Fruit fly (Drosophila melanogaster) whole organism, embryonic: Measurements from ENCODE around the gene tth.

ENCODE experiments used
- ATbp ChIP-seq: fragments of 200-800 bp; sonication (Bioruptor generic); optimal IDR thresholded peaks from 2 replicates; lab custom pipeline; 2017; ENCODE audit warnings: missing biosample characterization, mild to moderate bottlenecking, missing genetic modification characterization, missing genetic modification reagents
- B-H2 ChIP-seq: fragments of 200-800 bp; sonication (Bioruptor generic); optimal IDR thresholded peaks from 2 replicates; lab custom pipeline; 2018; ENCODE audit warnings: missing biosample characterization, mild to moderate bottlenecking, missing genetic modification characterization
- CG10209 ChIP-seq: fragments of 200-800 bp; sonication (Bioruptor generic); optimal IDR thresholded peaks from 3 replicates; lab custom pipeline; 2017; ENCODE audit warnings: missing biosample characterization, mild to moderate bottlenecking, missing genetic modification characterization, missing genetic modification reagents
- CG10654 ChIP-seq: fragments of 200-800 bp; sonication (Bioruptor generic); optimal IDR thresholded peaks from 2 replicates; lab custom pipeline; 2016; ENCODE audit warnings: missing biosample characterization, missing genetic modification characterization
- CG12155 ChIP-seq: fragments of 200-800 bp; sonication (Bioruptor generic); optimal IDR thresholded peaks from 3 replicates; lab custom pipeline; 2016; ENCODE audit warnings: missing biosample characterization, missing genetic modification characterization
- CG12219 ChIP-seq: fragments of 200-800 bp; sonication (Bioruptor generic); optimal IDR thresholded peaks from 3 replicates; lab custom pipeline; 2018; ENCODE audit warnings: missing biosample characterization, mild to moderate bottlenecking, missing genetic modification characterization
- CG1233 ChIP-seq: fragments of 200-800 bp; sonication (Bioruptor generic); optimal IDR thresholded peaks from 4 replicates; lab custom pipeline; 2018; ENCODE audit warnings: missing biosample characterization, mild to moderate bottlenecking, missing genetic modification characterization
- CG12659 ChIP-seq: fragments of 200-800 bp; sonication (Bioruptor generic); optimal IDR thresholded peaks from 3 replicates; lab custom pipeline; 2017; ENCODE audit warnings: mild to moderate bottlenecking, missing biosample characterization, missing genetic modification reagents, missing genetic modification characterization
- CG18011 ChIP-seq: fragments of 200-800 bp; sonication (Bioruptor generic); optimal IDR thresholded peaks from 2 replicates; lab custom pipeline; 2017; ENCODE audit warnings: missing biosample characterization, missing genetic modification characterization, mild to moderate bottlenecking, moderate library complexity, missing genotype
- CG18619 ChIP-seq: fragments of 200-800 bp; sonication (Bioruptor generic); optimal IDR thresholded peaks from 3 replicates; lab custom pipeline; 2017; ENCODE audit warnings: missing biosample characterization, mild to moderate bottlenecking, missing genetic modification characterization
- CG34376 ChIP-seq: fragments of 200-800 bp; sonication (Bioruptor generic); optimal IDR thresholded peaks from 2 replicates; lab custom pipeline; 2018; ENCODE audit warnings: missing biosample characterization, mild to moderate bottlenecking, missing genetic modification characterization
- CG6175 ChIP-seq: fragments of 200-800 bp; sonication (Bioruptor generic); IDR thresholded peaks from 3 replicates; pipeline ENCODE4 v1.3.6; 2022; ENCODE audit warnings: missing biosample characterization, missing genetic modification characterization
- CG6254 ChIP-seq: fragments of 200-800 bp; sonication (Bioruptor generic); optimal IDR thresholded peaks from 3 replicates; lab custom pipeline; 2017; ENCODE audit warnings: mild to moderate bottlenecking, missing biosample characterization, missing genetic modification reagents, missing genetic modification characterization
- CG7987 ChIP-seq: fragments of 200-800 bp; sonication (Bioruptor generic); optimal IDR thresholded peaks from 2 replicates; lab custom pipeline; 2018; ENCODE audit warnings: missing biosample characterization, mild to moderate bottlenecking, missing genetic modification characterization, moderate library complexity
- CG9609 ChIP-seq: fragments of 200-800 bp; sonication (Bioruptor generic); optimal IDR thresholded peaks from 3 replicates; lab custom pipeline; 2016; ENCODE audit warnings: missing biosample characterization, missing genetic modification characterization
- CG9727 ChIP-seq: fragments of 200-800 bp; sonication (Bioruptor generic); optimal IDR thresholded peaks from 3 replicates; lab custom pipeline; 2017; ENCODE audit warnings: missing biosample characterization, mild to moderate bottlenecking, missing genetic modification characterization
- CHES-1-like ChIP-seq: fragments of 200-800 bp; sonication (Bioruptor generic); optimal IDR thresholded peaks from 2 replicates; lab custom pipeline; 2016; ENCODE audit warnings: missing biosample characterization, missing genetic modification characterization
- CTCF ChIP-seq: fragments of 200-800 bp; sonication (Bioruptor generic); optimal IDR thresholded peaks from 2 replicates; lab custom pipeline; 2017; ENCODE audit warnings: missing biosample characterization, mild to moderate bottlenecking, missing genetic modification characterization, moderate library complexity
- D ChIP-seq, 2 experiments: fragments of 200-800 bp in 1 of 2; fragments of >200 bp in 1 of 2; sonication (Bioruptor generic) in 1 of 2; optimal IDR thresholded peaks; 2 replicates in 1 of 2; 3 replicates in 1 of 2; lab custom pipeline; 2017; ENCODE audit warnings: mild to moderate bottlenecking in 1 of 2, missing biosample characterization in 1 of 2, missing genetic modification characterization in 1 of 2, missing genetic modification reagents in 1 of 2
- Deaf1 ChIP-seq: fragments of 200-800 bp; optimal IDR thresholded peaks from 3 replicates; lab custom pipeline; 2019; ENCODE audit warnings: missing biosample characterization, mild to moderate bottlenecking, missing genetic modification characterization, moderate library complexity
- Dfd ChIP-seq, 2 experiments: fragments of >200 bp; optimal IDR thresholded peaks; 2 replicates each; lab custom pipeline; 2017; ENCODE audit warnings: missing biosample characterization in 2 of 2, missing genetic modification characterization in 2 of 2
- E2f2 ChIP-seq: fragments of 200-800 bp; sonication (Bioruptor generic); IDR thresholded peaks from 2 replicates; pipeline ENCODE4 v1.3.6; 2022; ENCODE audit warnings: missing biosample characterization, missing genetic modification characterization
- Gsc ChIP-seq: fragments of 200-800 bp; sonication (Bioruptor generic); IDR thresholded peaks from 2 replicates; pipeline ENCODE4 v1.3.6; 2022; ENCODE audit warnings: missing biosample characterization, missing genetic modification characterization
- H2.0 ChIP-seq: fragments of 200-800 bp; sonication (Bioruptor generic); IDR thresholded peaks from 2 replicates; pipeline ENCODE4 v1.3.6; 2022; ENCODE audit warnings: missing biosample characterization, missing genetic modification characterization
- MTF-1 ChIP-seq: fragments of 200-800 bp; sonication (Bioruptor generic); optimal IDR thresholded peaks from 2 replicates; lab custom pipeline; 2018; ENCODE audit warnings: missing biosample characterization, mild to moderate bottlenecking, missing genetic modification characterization, borderline replicate concordance
- Mad ChIP-seq: fragments of 200-800 bp; sonication (Bioruptor generic); optimal IDR thresholded peaks from 2 replicates; lab custom pipeline; 2016; ENCODE audit warnings: missing biosample characterization, missing genetic modification characterization
- Vsx1 ChIP-seq: fragments of 200-800 bp; sonication (Bioruptor generic); optimal IDR thresholded peaks from 2 replicates; lab custom pipeline; 2017; ENCODE audit warnings: missing biosample characterization, mild to moderate bottlenecking, missing genetic modification characterization, missing genetic modification reagents
- ab ChIP-seq: fragments of 200-800 bp; sonication (Bioruptor generic); optimal IDR thresholded peaks from 2 replicates; lab custom pipeline; 2016; ENCODE audit warnings: missing biosample characterization, missing genetic modification characterization
- abd-A ChIP-seq: fragments of 200-800 bp; sonication (Bioruptor generic); optimal IDR thresholded peaks from 3 replicates; lab custom pipeline; 2019; ENCODE audit warnings: missing biosample characterization, mild to moderate bottlenecking, missing genetic modification characterization, moderate library complexity
- amos ChIP-seq: fragments of 200-800 bp; sonication (Bioruptor generic); IDR thresholded peaks from 2 replicates; pipeline ENCODE4 v1.3.6; 2022; ENCODE audit warnings: missing biosample characterization, missing genetic modification characterization; ENCODE audit not compliant: partially characterized antibody
- ash1 ChIP-seq: fragments of 200-800 bp; sonication (Bioruptor generic); optimal IDR thresholded peaks from 2 replicates; lab custom pipeline; 2018; ENCODE audit warnings: missing biosample characterization, mild to moderate bottlenecking, missing genetic modification characterization
- bab2 ChIP-seq: fragments of 200-800 bp; sonication (Bioruptor generic); optimal IDR thresholded peaks from 2 replicates; lab custom pipeline; 2016; ENCODE audit warnings: missing biosample characterization, missing genetic modification characterization
- crp ChIP-seq, 2 experiments: fragments of 200-800 bp; sonication (Bioruptor generic); optimal IDR thresholded peaks; 2 replicates in 1 of 2; 3 replicates in 1 of 2; lab custom pipeline; 2017; ENCODE audit warnings: missing biosample characterization in 2 of 2, missing genetic modification characterization in 2 of 2, mild to moderate bottlenecking in 1 of 2, moderate library complexity in 1 of 2
- fd3F ChIP-seq: fragments of 200-800 bp; sonication (Bioruptor generic); optimal IDR thresholded peaks from 2 replicates; lab custom pipeline; 2018; ENCODE audit warnings: missing biosample characterization, mild to moderate bottlenecking, missing genetic modification characterization, moderate library complexity
- gt ChIP-seq: fragments of 200-800 bp; sonication (Bioruptor generic); IDR thresholded peaks from 2 replicates; pipeline ENCODE4 v1.3.6; 2022; ENCODE audit warnings: missing biosample characterization, missing genetic modification characterization
- h ChIP-seq: fragments of >200 bp; optimal IDR thresholded peaks from 2 replicates; lab custom pipeline; 2017
- jumu ChIP-seq: fragments of 200-800 bp; sonication (Bioruptor generic); optimal IDR thresholded peaks from 3 replicates; lab custom pipeline; 2016; ENCODE audit warnings: missing biosample characterization, missing genetic modification characterization
- lola ChIP-seq, 3 experiments: fragments of >200 bp in 2 of 3; fragments of 200-800 bp in 1 of 3; sonication (Bioruptor generic) in 1 of 3; optimal IDR thresholded peaks; 2 replicates each; lab custom pipeline; 2017 to 2019; ENCODE audit warnings: missing biosample characterization in 3 of 3, missing genetic modification characterization in 3 of 3, mild to moderate bottlenecking in 1 of 3, moderate library complexity in 1 of 3
- mam ChIP-seq: fragments of 200-800 bp; sonication (Bioruptor generic); optimal IDR thresholded peaks from 3 replicates; lab custom pipeline; 2016; ENCODE audit warnings: missing biosample characterization, missing genetic modification characterization
- mld ChIP-seq: fragments of 200-800 bp; sonication (Bioruptor generic); IDR thresholded peaks from 3 replicates; pipeline ENCODE4 v1.3.6; 2022; ENCODE audit warnings: missing biosample characterization, missing genetic modification characterization; ENCODE audit not compliant: partially characterized antibody
- nau ChIP-seq: fragments of 200-800 bp; sonication (Bioruptor generic); optimal IDR thresholded peaks from 3 replicates; lab custom pipeline; 2017; ENCODE audit warnings: missing biosample characterization, mild to moderate bottlenecking, missing genetic modification characterization, missing genetic modification reagents
- otp ChIP-seq: fragments of 200-800 bp; sonication (Bioruptor generic); IDR thresholded peaks from 3 replicates; pipeline ENCODE4, ENCODE4 v1.3.6; 2022; ENCODE audit warnings: missing biosample characterization, missing genetic modification characterization
- phol ChIP-seq: fragments of 200-800 bp; sonication (Bioruptor generic); optimal IDR thresholded peaks from 3 replicates; lab custom pipeline; 2018; ENCODE audit warnings: missing biosample characterization, mild to moderate bottlenecking, missing genetic modification characterization, moderate library complexity
- row ChIP-seq: fragments of 200-800 bp; sonication (Bioruptor generic); IDR thresholded peaks from 3 replicates; pipeline ENCODE4 v1.3.6; 2022; ENCODE audit warnings: missing biosample characterization, missing genetic modification characterization
- salm ChIP-seq: fragments of 200-800 bp; sonication (Bioruptor generic); optimal IDR thresholded peaks from 2 replicates; lab custom pipeline; 2018; ENCODE audit warnings: missing biosample characterization, mild to moderate bottlenecking, missing genetic modification characterization
- tap ChIP-seq: fragments of 200-800 bp; optimal IDR thresholded peaks from 3 replicates; lab custom pipeline; 2019; ENCODE audit warnings: missing biosample characterization, mild to moderate bottlenecking, missing genetic modification characterization, moderate library complexity
- wdn ChIP-seq: fragments of 200-800 bp; sonication (Bioruptor generic); IDR thresholded peaks from 2 replicates; pipeline ENCODE4 v1.3.6; 2022; ENCODE audit warnings: missing biosample characterization, missing genetic modification characterization
- wek ChIP-seq: fragments of 200-800 bp; sonication (Bioruptor generic); optimal IDR thresholded peaks from 3 replicates; lab custom pipeline; 2018; ENCODE audit warnings: missing biosample characterization, mild to moderate bottlenecking, missing genetic modification characterization, moderate library complexity
- zfh1 ChIP-seq: fragments of 200-800 bp; sonication (Bioruptor generic); IDR thresholded peaks from 3 replicates; pipeline ENCODE4 v1.3.6; 2022; ENCODE audit warnings: missing biosample characterization, missing genetic modification characterization

The tth gene

dm6 chrX:13641891-13642617 is 25.7 kb upstream of the tth start (continued):
- TF ChIP-seq tap (tag; lab: Kevin White, UChicago) = no peak
- TF ChIP-seq otp = no peak
- TF ChIP-seq abd-A (tag; lab: Kevin White, UChicago) = no peak
- no peak for TF ChIP-seq mam (GFP tag; lab: Kevin White, UChicago)
- TF ChIP-seq lola (GFP tag; optimal IDR thresholded peaks at IDR 0.05; lab: Kevin White, UChicago) = no peak
- TF ChIP-seq phol (tag; lab: Kevin White, UChicago) = no peak
- peak; percentile 35 for TF ChIP-seq MTF-1
- TF ChIP-seq amos = peak; percentile 29; the same call in 1 of the 2 replicates
- TF ChIP-seq nau = no peak
- no peak; the same call in 2 of the 3 replicates for TF ChIP-seq row
- TF ChIP-seq bab2 (GFP tag; lab: Kevin White, UChicago) = no peak
- peak; percentile 92 for TF ChIP-seq Deaf1 (tag; lab: Kevin White, UChicago)
- TF ChIP-seq Vsx1 (GFP tag; lab: Kevin White, UChicago) = no peak
- TF ChIP-seq ash1 (GFP tag; lab: Kevin White, UChicago) = peak; percentile 69
- TF ChIP-seq ATbp (GFP tag; lab: Kevin White, UChicago) = no peak
- TF ChIP-seq CG10654 (GFP tag; lab: Kevin White, UChicago) = no peak
- no peak for TF ChIP-seq wek (GFP tag; lab: Kevin White, UChicago)
- no peak for TF ChIP-seq CG6254
- no peak for TF ChIP-seq jumu (GFP tag; lab: Kevin White, UChicago)
- TF ChIP-seq CG10209 (GFP tag; lab: Kevin White, UChicago) = no peak
- no peak for TF ChIP-seq zfh1 (GFP tag; lab: Robert Waterston, UW)
- TF ChIP-seq salm (tag; lab: Kevin White, UChicago) = no peak
- TF ChIP-seq CG9727 (GFP tag; lab: Kevin White, UChicago) = no peak
- TF ChIP-seq CG9609 = no peak
- TF ChIP-seq CHES-1-like (GFP tag; lab: Kevin White, UChicago) = peak; percentile 4
- TF ChIP-seq CG12219 (GFP tag; lab: Kevin White, UChicago) = no peak
- TF ChIP-seq gt = no peak
- no peak for TF ChIP-seq CG18619 (GFP tag; lab: Kevin White, UChicago)
- no peak for TF ChIP-seq CG12659 (GFP tag; lab: Kevin White, UChicago)
- no peak for TF ChIP-seq CG12155
- peak; percentile 44 for TF ChIP-seq CTCF (GFP tag; lab: Kevin White, UChicago)
- peak; percentile 36 for TF ChIP-seq CG7987 (GFP tag; lab: Kevin White, UChicago)
- no peak for TF ChIP-seq CG18011 (GFP tag; lab: Kevin White, UChicago)
- no peak for TF ChIP-seq B-H2
- no peak for TF ChIP-seq fd3F (GFP tag; lab: Kevin White, UChicago)
- TF ChIP-seq CG1233 = no peak
- TF ChIP-seq h (lab: Kevin White, UChicago) = no peak
- no peak for TF ChIP-seq Dfd (GFP tag; optimal IDR thresholded peaks at IDR 0.05; lab: Kevin White, UChicago)
- no peak for TF ChIP-seq D (optimal IDR thresholded peaks at IDR 0.05; lab: Kevin White, UChicago)
- TF ChIP-seq D (GFP tag; optimal IDR thresholded peaks at IDR 0.05; lab: Kevin White, UChicago) = no peak
- TF ChIP-seq ab (GFP tag; lab: Kevin White, UChicago) = no peak
- no peak for TF ChIP-seq E2f2 (GFP tag; lab: Robert Waterston, UW)
- no peak for TF ChIP-seq Gsc (GFP tag; lab: Robert Waterston, UW)
- peak; percentile 50 for TF ChIP-seq CG34376 (GFP tag; lab: Kevin White, UChicago)
- no peak for TF ChIP-seq mld
- TF ChIP-seq CG6175 (GFP tag; lab: Robert Waterston, UW) = no peak
- no peak for TF ChIP-seq Mad (GFP tag; lab: Kevin White, UChicago)
- no peak for TF ChIP-seq wdn (GFP tag; lab: Robert Waterston, UW)
- no peak for TF ChIP-seq H2.0 (GFP tag; lab: Robert Waterston, UW)
- TF ChIP-seq crp (GFP tag; optimal IDR thresholded peaks at IDR 0.05; lab: Kevin White, UChicago) = no peak
